Worm (Caenorhabditis elegans): Measurements from ENCODE around the gene F55A11.7.
A peak's percentile ranks its signal among the peaks of the same experiment; 100 is the strongest.

F55A11.7 gene

DNA sequence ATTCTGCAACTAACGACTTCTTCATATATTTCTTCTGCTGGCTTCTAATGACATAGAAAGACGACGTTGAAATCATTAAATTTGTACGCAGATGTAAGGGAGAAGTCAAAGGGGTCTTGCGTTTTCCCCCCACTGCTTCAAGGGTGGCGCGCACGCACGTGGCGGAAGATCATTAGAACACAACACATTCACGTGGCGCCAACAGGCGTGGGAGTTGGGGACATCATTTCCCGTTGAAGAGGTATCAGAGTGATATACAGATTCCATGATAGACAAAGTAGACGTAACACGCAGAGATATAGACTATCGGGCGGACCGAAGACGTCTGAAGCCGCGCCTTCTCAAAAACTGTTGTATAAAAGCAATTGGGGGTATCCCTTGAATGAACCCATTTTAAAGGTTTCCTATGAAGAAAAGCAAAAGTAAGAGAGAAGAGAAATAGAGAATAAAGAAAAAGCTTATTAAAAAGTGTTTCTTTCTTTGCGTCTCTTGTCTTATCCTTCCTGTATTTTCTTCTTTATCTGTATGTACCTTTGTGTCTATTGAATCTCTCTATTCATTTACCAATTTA is 12.1 kb upstream of the F55A11.7 start:
- TF ChIP-seq tab-1 (GFP tag; IDR thresholded peaks at IDR 0.05) = no peak
- TF ChIP-seq T22C8.4 (GFP tag; IDR thresholded peaks at IDR 0.05) = no peak
- no peak for TF ChIP-seq ref-1 (GFP tag; conservative IDR thresholded peaks at IDR 0.05)
- no peak for TF ChIP-seq flt-1 (GFP tag; IDR thresholded peaks at IDR 0.05)
- no peak for TF ChIP-seq cog-1 (tag; optimal IDR thresholded peaks at IDR 0.05)
- no peak for TF ChIP-seq ztf-23 (GFP tag; IDR thresholded peaks at IDR 0.05)
- TF ChIP-seq med-1 (GFP tag; optimal IDR thresholded peaks at IDR 0.05; ENCODE audit: insufficient read depth) = no peak
- TF ChIP-seq ztf-29 (GFP tag; IDR thresholded peaks at IDR 0.05) = no peak
- no peak for TF ChIP-seq klf-2 (GFP tag; conservative IDR thresholded peaks at IDR 0.05)

DNA sequence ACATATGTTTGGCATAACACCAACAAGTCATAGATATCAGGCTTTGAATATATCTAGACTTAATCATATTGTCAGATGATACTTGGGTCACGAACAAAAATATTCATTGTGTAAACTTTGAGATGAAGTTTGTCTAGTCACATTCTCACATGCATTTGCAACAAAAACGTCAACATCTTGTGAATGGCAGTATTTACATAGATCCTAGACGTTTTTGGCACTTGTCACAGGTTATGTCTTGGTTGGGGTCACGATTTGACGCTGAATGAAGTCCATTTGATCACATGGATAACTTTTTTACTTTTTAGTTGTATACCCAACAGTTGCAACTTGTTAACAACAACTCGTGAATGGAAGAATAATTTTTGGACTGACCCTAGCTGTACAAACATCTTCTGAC is 11.1 kb upstream of the F55A11.7 start:
- no peak for TF ChIP-seq klf-2 (GFP tag; conservative IDR thresholded peaks at IDR 0.05)
- no peak for TF ChIP-seq cog-1 (tag; optimal IDR thresholded peaks at IDR 0.05)
- no peak for TF ChIP-seq flt-1 (GFP tag; IDR thresholded peaks at IDR 0.05)
- TF ChIP-seq ref-1 (GFP tag; conservative IDR thresholded peaks at IDR 0.05) = no peak
- TF ChIP-seq T22C8.4 (GFP tag; IDR thresholded peaks at IDR 0.05) = no peak
- TF ChIP-seq ztf-23 (GFP tag; IDR thresholded peaks at IDR 0.05) = no peak
- no peak for TF ChIP-seq ztf-29 (GFP tag; IDR thresholded peaks at IDR 0.05)
- no peak for TF ChIP-seq med-1 (GFP tag; optimal IDR thresholded peaks at IDR 0.05; ENCODE audit: insufficient read depth)
- TF ChIP-seq tab-1 (GFP tag; IDR thresholded peaks at IDR 0.05) = no peak

DNA sequence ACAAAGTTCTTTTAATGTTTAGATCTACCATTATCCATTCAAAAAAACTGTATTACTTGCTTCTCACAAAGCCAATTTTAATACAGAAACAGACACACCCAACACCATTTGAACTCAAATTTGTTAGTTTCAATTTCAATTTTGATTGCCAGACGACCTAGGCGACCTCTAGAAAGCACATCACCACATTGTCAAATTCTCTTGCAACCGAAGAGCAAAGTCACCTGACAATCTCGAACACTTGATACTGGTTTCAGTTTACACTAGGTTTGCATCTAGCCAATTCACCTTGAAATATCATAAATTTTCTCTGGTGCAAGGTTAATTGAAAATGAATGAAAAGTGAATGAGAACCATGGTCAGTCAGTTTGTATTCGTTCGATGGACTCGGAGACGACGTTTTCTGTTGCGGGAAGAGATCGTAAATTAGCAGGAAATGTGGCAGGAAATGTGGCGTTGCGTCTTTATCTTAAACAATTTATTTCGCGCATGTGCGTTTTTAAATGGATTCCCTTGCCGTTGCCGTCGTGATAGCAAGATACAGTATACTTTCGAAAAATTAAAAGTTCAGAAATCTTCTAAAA is 10.1 kb upstream of the F55A11.7 start:
- no peak for TF ChIP-seq ref-1 (GFP tag; conservative IDR thresholded peaks at IDR 0.05)
- TF ChIP-seq flt-1 (GFP tag; IDR thresholded peaks at IDR 0.05) = no peak
- TF ChIP-seq med-1 (GFP tag; optimal IDR thresholded peaks at IDR 0.05; ENCODE audit: insufficient read depth) = no peak
- no peak for TF ChIP-seq ztf-29 (GFP tag; IDR thresholded peaks at IDR 0.05)
- no peak for TF ChIP-seq tab-1 (GFP tag; IDR thresholded peaks at IDR 0.05)
- TF ChIP-seq T22C8.4 (GFP tag; IDR thresholded peaks at IDR 0.05) = no peak
- TF ChIP-seq ztf-23 (GFP tag; IDR thresholded peaks at IDR 0.05) = no peak
- TF ChIP-seq cog-1 (tag; optimal IDR thresholded peaks at IDR 0.05) = no peak
- no peak for TF ChIP-seq klf-2 (GFP tag; conservative IDR thresholded peaks at IDR 0.05)

DNA sequence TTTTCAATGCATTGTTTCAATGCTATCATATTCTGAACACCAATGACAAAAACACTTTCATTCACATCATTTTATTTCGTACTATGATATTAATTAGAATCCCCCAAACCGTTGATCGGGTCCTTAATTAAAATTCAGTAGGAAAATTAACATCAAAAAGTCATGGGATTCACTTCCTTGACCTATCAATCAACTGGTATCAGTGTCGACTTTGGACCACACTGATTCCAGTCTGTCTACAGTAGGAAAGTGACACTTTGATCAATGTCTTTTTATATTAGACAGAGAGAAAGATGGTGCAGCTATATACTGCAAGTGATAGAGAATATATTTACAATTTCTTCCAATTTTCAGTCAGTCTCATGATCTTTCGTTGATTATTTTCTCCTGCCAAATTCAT is 9.1 kb upstream of the F55A11.7 start:
- TF ChIP-seq ref-1 (GFP tag; conservative IDR thresholded peaks at IDR 0.05) = no peak
- TF ChIP-seq cog-1 (tag; optimal IDR thresholded peaks at IDR 0.05) = no peak
- no peak for TF ChIP-seq flt-1 (GFP tag; IDR thresholded peaks at IDR 0.05)

DNA sequence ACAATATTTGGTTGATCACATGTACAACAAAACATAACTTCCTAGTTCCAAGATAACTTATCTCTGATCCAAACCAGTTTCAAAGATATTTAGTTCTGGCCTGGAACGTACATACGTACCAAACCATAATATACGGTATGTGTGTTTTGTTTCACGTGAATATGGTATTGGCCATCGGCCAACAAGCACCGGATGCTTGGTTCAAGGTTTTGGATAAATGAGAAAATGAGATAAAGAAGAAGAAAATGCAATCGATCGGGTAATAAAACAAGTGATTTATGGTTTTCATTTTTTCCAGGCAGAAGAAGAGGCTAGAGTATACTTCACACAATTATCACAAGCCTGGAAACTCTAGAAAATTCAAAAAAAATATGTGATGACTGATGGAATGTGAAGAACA is 8.1 kb upstream of the F55A11.7 start:
- TF ChIP-seq med-1 (GFP tag; optimal IDR thresholded peaks at IDR 0.05; ENCODE audit: insufficient read depth) (no peak), flt-1 (GFP tag; IDR thresholded peaks at IDR 0.05) (no peak), T22C8.4 (GFP tag; IDR thresholded peaks at IDR 0.05) (no peak)

DNA sequence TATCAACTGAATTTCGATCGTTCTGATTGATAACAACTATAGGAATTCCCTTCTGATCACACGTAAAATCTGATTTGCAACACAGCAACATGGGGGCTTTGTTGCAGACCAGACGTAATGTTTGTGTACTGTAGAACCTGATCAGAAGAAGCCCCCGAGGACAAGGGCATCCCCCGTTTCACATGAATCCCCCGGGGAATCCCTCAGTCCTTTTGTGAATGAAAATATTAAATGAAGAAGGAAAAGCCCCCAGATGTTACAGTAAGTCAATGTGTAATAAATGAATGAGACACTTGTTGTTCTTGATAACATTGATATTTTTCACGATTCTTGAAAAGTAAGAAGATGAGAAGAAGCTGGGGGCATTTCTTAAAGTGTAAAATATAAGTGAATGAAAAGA is 6.9 kb upstream of the F55A11.7 start:
- no peak for TF ChIP-seq ztf-23 (GFP tag; IDR thresholded peaks at IDR 0.05)
- no peak for TF ChIP-seq klf-2 (GFP tag; conservative IDR thresholded peaks at IDR 0.05)
- no peak for TF ChIP-seq ref-1 (GFP tag; conservative IDR thresholded peaks at IDR 0.05)
- TF ChIP-seq tab-1 (GFP tag; IDR thresholded peaks at IDR 0.05) = no peak
- no peak for TF ChIP-seq cog-1 (tag; optimal IDR thresholded peaks at IDR 0.05)
- TF ChIP-seq med-1 (GFP tag; optimal IDR thresholded peaks at IDR 0.05; ENCODE audit: insufficient read depth) = no peak
- TF ChIP-seq flt-1 (GFP tag; IDR thresholded peaks at IDR 0.05) = no peak

DNA sequence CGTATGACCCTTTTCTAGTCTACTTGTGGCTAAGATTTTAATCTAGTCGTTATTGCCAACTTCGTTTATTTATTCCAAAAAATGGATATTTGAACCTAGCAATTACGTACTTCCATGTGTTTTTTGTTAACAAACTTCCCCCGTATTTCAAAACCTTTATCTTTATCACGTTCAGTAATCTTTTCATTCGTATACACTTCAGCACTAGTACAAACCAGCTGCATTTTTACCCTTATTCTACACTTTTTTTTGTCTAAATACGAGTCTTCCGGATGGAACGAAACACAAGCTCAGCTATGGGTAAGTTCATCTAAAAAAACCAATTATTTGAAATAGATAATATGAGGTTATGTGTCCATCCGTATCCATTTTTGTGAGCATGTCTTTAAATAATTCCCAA is 2.2 kb upstream of the F55A11.7 start, which contains the start of gene D2023.1:
Gene D2023.1 (plus strand): TSS at position 77 of the 400 bp plus-strand sequence.
- TF ChIP-seq cog-1 (tag; optimal IDR thresholded peaks at IDR 0.05) (no peak), tab-1 (GFP tag; IDR thresholded peaks at IDR 0.05) (no peak), flt-1 (GFP tag; IDR thresholded peaks at IDR 0.05) (no peak), ztf-23 (GFP tag; IDR thresholded peaks at IDR 0.05) (no peak), T22C8.4 (GFP tag; IDR thresholded peaks at IDR 0.05) (no peak), ztf-29 (GFP tag; IDR thresholded peaks at IDR 0.05) (no peak), med-1 (GFP tag; optimal IDR thresholded peaks at IDR 0.05; ENCODE audit: insufficient read depth) (no peak), ref-1 (GFP tag; conservative IDR thresholded peaks at IDR 0.05) (no peak), klf-2 (GFP tag; conservative IDR thresholded peaks at IDR 0.05) (no peak)

DNA sequence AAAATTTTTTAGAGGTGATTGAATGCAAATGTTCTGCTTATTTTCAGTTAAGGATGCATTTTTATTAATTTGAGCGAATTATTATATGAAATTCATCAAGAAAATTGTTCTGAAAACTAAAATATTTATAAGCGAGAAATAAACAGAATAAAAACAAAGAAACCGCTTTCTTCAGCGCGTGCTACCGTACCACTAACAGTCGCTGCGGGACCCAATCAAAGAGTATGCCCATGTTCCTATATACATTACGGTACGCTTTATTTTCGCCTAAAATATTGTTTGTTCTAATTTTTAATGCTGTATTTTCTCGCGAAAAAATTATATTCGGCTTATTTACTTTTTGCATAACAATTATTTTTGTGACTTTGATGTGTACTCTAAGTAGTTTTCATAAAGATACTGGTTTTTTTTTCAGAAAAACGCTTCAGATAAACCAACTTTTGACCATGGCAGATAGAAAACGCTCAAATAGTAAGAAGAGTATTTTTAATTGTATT is 547 bp upstream of the F55A11.7 start, which contains the start of gene F55A11.8:
Gene F55A11.8 (plus strand): TSS at position 447 of the 497 bp plus-strand sequence.
- TF ChIP-seq tab-1 (GFP tag; IDR thresholded peaks at IDR 0.05) = no peak
- TF ChIP-seq ztf-23 (GFP tag; IDR thresholded peaks at IDR 0.05) = no peak
- no peak for TF ChIP-seq T22C8.4 (GFP tag; IDR thresholded peaks at IDR 0.05)
- TF ChIP-seq cog-1 (tag; optimal IDR thresholded peaks at IDR 0.05) = no peak
- TF ChIP-seq med-1 (GFP tag; optimal IDR thresholded peaks at IDR 0.05; ENCODE audit: insufficient read depth) = no peak
- no peak for TF ChIP-seq ztf-29 (GFP tag; IDR thresholded peaks at IDR 0.05)
- TF ChIP-seq ref-1 (GFP tag; conservative IDR thresholded peaks at IDR 0.05) = no peak
- no peak for TF ChIP-seq klf-2 (GFP tag; conservative IDR thresholded peaks at IDR 0.05)
- TF ChIP-seq flt-1 (GFP tag; IDR thresholded peaks at IDR 0.05) = no peak

DNA sequence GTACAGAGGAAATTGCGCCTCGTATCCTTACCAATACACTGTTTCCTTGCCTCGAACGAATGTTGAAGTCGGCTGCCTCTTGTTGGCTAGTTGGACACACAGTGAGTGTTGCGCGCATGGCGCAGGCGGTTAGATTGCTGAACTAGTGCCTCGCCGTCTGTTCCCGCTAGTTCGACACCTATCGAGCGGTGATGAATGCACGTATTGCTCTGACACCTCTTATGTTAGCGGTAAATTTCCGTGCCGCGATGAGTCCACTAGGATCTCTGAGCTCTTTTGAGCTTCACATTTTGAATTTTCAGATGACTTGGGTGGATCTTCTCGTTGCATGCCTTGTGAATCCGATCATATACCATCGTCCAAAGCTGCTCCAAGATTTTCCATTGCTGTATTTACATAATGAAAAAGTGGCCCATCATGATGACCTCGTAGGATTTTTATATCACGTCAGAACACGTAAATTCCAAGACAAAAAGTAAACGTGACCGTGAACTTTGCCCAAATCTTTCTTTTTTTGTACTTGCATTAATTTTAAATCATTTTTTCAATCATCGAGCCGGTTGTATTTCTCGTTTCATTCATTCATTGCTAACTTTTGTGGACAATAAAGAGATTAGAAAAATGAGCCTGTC is 4.3 kb downstream of the F55A11.7 start, which contains the start of gene F55A11.11:
Gene F55A11.11 (plus strand): TSS at position 341 of the 632 bp plus-strand sequence.
- TF ChIP-seq tab-1 (GFP tag; IDR thresholded peaks at IDR 0.05) = peak; percentile 96
- TF ChIP-seq T22C8.4 (GFP tag; IDR thresholded peaks at IDR 0.05) = peak; percentile 97
- TF ChIP-seq flt-1 (GFP tag; IDR thresholded peaks at IDR 0.05) = peak; percentile 98
- peak; percentile 93 for TF ChIP-seq ztf-29 (GFP tag; IDR thresholded peaks at IDR 0.05)
- peak; percentile 88 for TF ChIP-seq cog-1 (tag; optimal IDR thresholded peaks at IDR 0.05)
- peak; percentile 87 for TF ChIP-seq med-1 (GFP tag; optimal IDR thresholded peaks at IDR 0.05; ENCODE audit: insufficient read depth)
- TF ChIP-seq ref-1 (GFP tag; conservative IDR thresholded peaks at IDR 0.05) = peak; percentile 93
- peak; percentile 90 for TF ChIP-seq klf-2 (GFP tag; conservative IDR thresholded peaks at IDR 0.05)
- TF ChIP-seq ztf-23 (GFP tag; IDR thresholded peaks at IDR 0.05) = peak; percentile 97
